Worm (Caenorhabditis elegans): ENCODE results near the gene F20D6.8.

ce11 chrV:8132926-8133325 is 35.1 kb downstream of the F20D6.8 start, which contains the start of gene D1014.4:
- TF ChIP-seq lin-13 (GFP tag; optimal IDR thresholded peaks at IDR 0.05) (no peak), set-16 (GFP tag; IDR thresholded peaks at IDR 0.05) (no peak), jun-1 (tag; optimal IDR thresholded peaks at IDR 0.05) (no peak), ces-1 (GFP tag; optimal IDR thresholded peaks at IDR 0.05) (no peak), nhr-25 (tag; optimal IDR thresholded peaks at IDR 0.05; ENCODE audit: borderline replicate concordance, insufficient read depth) (no peak), mdt-29 (GFP tag; IDR thresholded peaks at IDR 0.05) (no peak), rbr-2 (tag; optimal IDR thresholded peaks at IDR 0.05) (no peak), unc-39 (tag; optimal IDR thresholded peaks at IDR 0.05) (no peak)

Measured in whole organism, L4 larva.